Worm (Caenorhabditis elegans) whole organism, early embryonic: Measurements from ENCODE around the gene T04A8.8.

ENCODE experiments used
- B0310.2 ChIP-seq: sonication (generic microtip); optimal IDR thresholded peaks from 2 replicates; lab custom pipeline; 2016; ENCODE audit warnings: mild to moderate bottlenecking, missing genetic modification characterization, missing compliant biosample characterization
- F13C5.2 ChIP-seq: sonication (generic microtip); optimal IDR thresholded peaks from 2 replicates; lab custom pipeline; 2017; ENCODE audit warnings: mild to moderate bottlenecking, missing genetic modification characterization, inconsistent platforms, missing compliant biosample characterization
- aly-1 ChIP-seq: sonication (generic microtip); optimal IDR thresholded peaks from 2 replicates; lab custom pipeline; 2016; ENCODE audit warnings: missing genetic modification characterization, missing compliant biosample characterization
- ama-1 ChIP-seq: fragments of 150-350 bp; optimal IDR thresholded peaks from 2 replicates; lab custom pipeline; 2014
- ceh-13 ChIP-seq: fragments of 200-800 bp; sonication (Bioruptor generic); optimal IDR thresholded peaks from 2 replicates; lab custom pipeline; 2018; ENCODE audit warnings: mild to moderate bottlenecking, missing genetic modification characterization, missing compliant biosample characterization
- ceh-36 ChIP-seq: sonication (generic microtip); optimal IDR thresholded peaks from 2 replicates; lab custom pipeline; 2016; ENCODE audit warnings: missing genetic modification characterization, inconsistent platforms, missing compliant biosample characterization
- ets-7 ChIP-seq: sonication (generic microtip); optimal IDR thresholded peaks from 2 replicates; lab custom pipeline; 2016; ENCODE audit warnings: missing genotype, missing genetic modification characterization, missing compliant biosample characterization
- flt-1 ChIP-seq: fragments of 200-800 bp; sonication (Bioruptor generic); IDR thresholded peaks from 2 replicates; pipeline ENCODE4 v1.3.6; 2022; ENCODE audit warnings: missing genetic modification characterization, missing compliant biosample characterization
- hmbx-1 ChIP-seq: sonication (generic microtip); optimal IDR thresholded peaks from 2 replicates; lab custom pipeline; 2016; ENCODE audit warnings: mild to moderate bottlenecking, missing genetic modification characterization, missing compliant biosample characterization
- hmg-4 ChIP-seq: fragments of 200-800 bp; sonication (Bioruptor generic); optimal IDR thresholded peaks from 2 replicates; lab custom pipeline; 2018; ENCODE audit warnings: mild to moderate bottlenecking, missing genetic modification characterization, missing compliant biosample characterization
- hnd-1 ChIP-seq: sonication (generic microtip); optimal IDR thresholded peaks from 2 replicates; lab custom pipeline; 2016; ENCODE audit warnings: missing genetic modification characterization, missing compliant biosample characterization
- pes-1 ChIP-seq: fragments of 200-800 bp; sonication (Bioruptor generic); IDR thresholded peaks from 2 replicates; pipeline ENCODE4 v1.3.6; 2022; ENCODE audit warnings: missing genetic modification reagents, missing genetic modification characterization, missing compliant biosample characterization
- scrt-1 ChIP-seq: fragments of 200-800 bp; sonication (Bioruptor generic); IDR thresholded peaks from 2 replicates; pipeline ENCODE4 v1.3.6; 2022; ENCODE audit warnings: missing genetic modification characterization, missing compliant biosample characterization
- sea-1 ChIP-seq: fragments of 200-800 bp; sonication (Bioruptor generic); conservative IDR thresholded peaks from 2 replicates; pipeline ENCODE4 v1.3.6; 2022; ENCODE audit warnings: missing genetic modification characterization, missing compliant biosample characterization
- tbx-11 ChIP-seq: fragments of 200-800 bp; sonication (Bioruptor generic); IDR thresholded peaks from 2 replicates; pipeline ENCODE4 v1.3.6; 2022; ENCODE audit warnings: missing genetic modification characterization, missing compliant biosample characterization
- tbx-37 ChIP-seq: fragments of 200-800 bp; sonication (Bioruptor generic); conservative IDR thresholded peaks from 2 replicates; pipeline ENCODE4 v1.3.6; 2022; ENCODE audit warnings: missing genetic modification reagents, missing genetic modification characterization, missing compliant biosample characterization
- tra-4 ChIP-seq: sonication (generic microtip); optimal IDR thresholded peaks from 2 replicates; lab custom pipeline; 2017; ENCODE audit warnings: missing genetic modification characterization, missing compliant biosample characterization

The T04A8.8 gene

ce11 chrIII:4720620-4721227, 26.9 kb downstream of the T04A8.8 start, which contains the start of gene emb-5:
TSS of gene emb-5 (minus strand) at chrIII:4720670.
- no peak for TF ChIP-seq hmg-4 (GFP tag; lab: Kevin White, UChicago)
- no peak for TF ChIP-seq tbx-37 (GFP tag; lab: Robert Waterston, UW)
- TF ChIP-seq pes-1: no peak
- no peak for TF ChIP-seq hmbx-1 (tag; lab: Kevin White, UChicago)
- no peak for TF ChIP-seq F13C5.2 (tag; lab: Kevin White, UChicago)
- no peak for TF ChIP-seq ceh-36 (tag; lab: Kevin White, UChicago)
- no peak for TF ChIP-seq ets-7 (tag; lab: Kevin White, UChicago)
- no peak for TF ChIP-seq sea-1 (GFP tag; lab: Robert Waterston, UW)
- TF ChIP-seq ama-1 (lab: Kevin White, UChicago): no peak
- TF ChIP-seq B0310.2 (tag; lab: Kevin White, UChicago): no peak
- no peak for TF ChIP-seq ceh-13 (GFP tag; lab: Kevin White, UChicago)
- TF ChIP-seq tbx-11: no peak
- TF ChIP-seq tra-4 (tag; lab: Kevin White, UChicago): no peak
- no peak for TF ChIP-seq aly-1 (tag; lab: Kevin White, UChicago)
- no peak for TF ChIP-seq scrt-1 (GFP tag; lab: Robert Waterston, UW)
- no peak for TF ChIP-seq hnd-1 (tag; lab: Kevin White, UChicago)
- TF ChIP-seq flt-1: no peak

ce11 chrIII:4721750-4722149, 28.0 kb downstream of the T04A8.8 start, which contains the start of gene acy-1:
TSS of gene acy-1 (plus strand) at chrIII:4722095.
- TF ChIP-seq ama-1 (lab: Kevin White, UChicago) (no peak), ets-7 (tag; lab: Kevin White, UChicago) (no peak), flt-1 (no peak), F13C5.2 (tag; lab: Kevin White, UChicago) (peak; percentile 11), ceh-36 (tag; lab: Kevin White, UChicago) (no peak), hmg-4 (GFP tag; lab: Kevin White, UChicago) (peak; percentile 56), tbx-11 (no peak), pes-1 (no peak), B0310.2 (tag; lab: Kevin White, UChicago) (no peak), sea-1 (GFP tag; lab: Robert Waterston, UW) (no peak)

- no peak for TF ChIP-seq pes-1
- TF ChIP-seq tra-4 (tag; lab: Kevin White, UChicago): no peak
- no peak for TF ChIP-seq hmg-4 (GFP tag; lab: Kevin White, UChicago)
- no peak for TF ChIP-seq aly-1 (tag; lab: Kevin White, UChicago)
- no peak for TF ChIP-seq F13C5.2 (tag; lab: Kevin White, UChicago)
- no peak for TF ChIP-seq tbx-37 (GFP tag; lab: Robert Waterston, UW)
- no peak for TF ChIP-seq ceh-36 (tag; lab: Kevin White, UChicago)
- TF ChIP-seq B0310.2 (tag; lab: Kevin White, UChicago): no peak
Measured at ce11 chrIII:4723922-4724321, 30.1 kb downstream of the T04A8.8 start.

ce11 chrIII:4731295-4731988, 37.6 kb downstream of the T04A8.8 start, which contains the start of gene F17C8.3:
TSS of gene F17C8.3 (plus strand) at chrIII:4731938.
- TF ChIP-seq flt-1: no peak
- TF ChIP-seq ceh-36 (tag; lab: Kevin White, UChicago): no peak
- no peak for TF ChIP-seq F13C5.2 (tag; lab: Kevin White, UChicago)
- TF ChIP-seq pes-1: no peak
- no peak for TF ChIP-seq scrt-1 (GFP tag; lab: Robert Waterston, UW)
- TF ChIP-seq ets-7 (tag; lab: Kevin White, UChicago): no peak
- TF ChIP-seq tbx-37 (GFP tag; lab: Robert Waterston, UW): no peak
- TF ChIP-seq tra-4 (tag; lab: Kevin White, UChicago): no peak
- no peak for TF ChIP-seq ama-1 (lab: Kevin White, UChicago)
- TF ChIP-seq hmg-4 (GFP tag; lab: Kevin White, UChicago): no peak
- TF ChIP-seq sea-1 (GFP tag; lab: Robert Waterston, UW): no peak
- no peak for TF ChIP-seq aly-1 (tag; lab: Kevin White, UChicago)
- TF ChIP-seq ceh-13 (GFP tag; lab: Kevin White, UChicago): no peak
- no peak for TF ChIP-seq hnd-1 (tag; lab: Kevin White, UChicago)
- no peak for TF ChIP-seq hmbx-1 (tag; lab: Kevin White, UChicago)

ce11 chrIII:4734056-4734455, 40.3 kb downstream of the T04A8.8 start, which contains the start of gene F17C8.9:
TSS of gene F17C8.9 (plus strand) at chrIII:4734356.
- TF ChIP-seq tra-4 (tag; lab: Kevin White, UChicago) (no peak), F13C5.2 (tag; lab: Kevin White, UChicago) (no peak), hnd-1 (tag; lab: Kevin White, UChicago) (no peak), aly-1 (tag; lab: Kevin White, UChicago) (no peak), hmbx-1 (tag; lab: Kevin White, UChicago) (no peak), ceh-36 (tag; lab: Kevin White, UChicago) (no peak), pes-1 (no peak), B0310.2 (tag; lab: Kevin White, UChicago) (no peak)

- TF ChIP-seq scrt-1 (GFP tag; lab: Robert Waterston, UW) (no peak), F13C5.2 (tag; lab: Kevin White, UChicago) (no peak), tbx-37 (GFP tag; lab: Robert Waterston, UW) (no peak), hmg-4 (GFP tag; lab: Kevin White, UChicago) (no peak), ceh-13 (GFP tag; lab: Kevin White, UChicago) (no peak), B0310.2 (tag; lab: Kevin White, UChicago) (no peak), sea-1 (GFP tag; lab: Robert Waterston, UW) (no peak), ama-1 (lab: Kevin White, UChicago) (no peak), pes-1 (no peak), tbx-11 (no peak)
Measured at ce11 chrIII:4735443-4735842, 41.6 kb downstream of the T04A8.8 start, which contains the start of gene F17C8.7. TSS of gene F17C8.7 (plus strand) at chrIII:4735743.
